Worm (Caenorhabditis elegans): ENCODE data around the gene srbc-67.
"Not testable (repeated sequence)": the region's sequence is repeated elsewhere in the genome, so short reads cannot be mapped to it uniquely, and the experiment has no call there.

Gene srbc-67

ce11 chrV:3578813-3579212, 37.8 kb upstream of the srbc-67 start, which contains the start of gene pygl-1 (continued):
- no peak for TF ChIP-seq lim-7 (GFP tag; IDR thresholded peaks at IDR 0.05)
- no peak for TF ChIP-seq egl-27 (tag; optimal IDR thresholded peaks at IDR 0.05)
- TF ChIP-seq madf-9 (GFP tag; conservative IDR thresholded peaks at IDR 0.05) = 0 out of 2 replicates have a peak, but pooled peaks have one; percentile 10
- TF ChIP-seq daf-16 (GFP tag; optimal IDR thresholded peaks at IDR 0.05) = no peak
- TF ChIP-seq daf-16 (tag; optimal IDR thresholded peaks at IDR 0.05) = peak; percentile 28

DNA sequence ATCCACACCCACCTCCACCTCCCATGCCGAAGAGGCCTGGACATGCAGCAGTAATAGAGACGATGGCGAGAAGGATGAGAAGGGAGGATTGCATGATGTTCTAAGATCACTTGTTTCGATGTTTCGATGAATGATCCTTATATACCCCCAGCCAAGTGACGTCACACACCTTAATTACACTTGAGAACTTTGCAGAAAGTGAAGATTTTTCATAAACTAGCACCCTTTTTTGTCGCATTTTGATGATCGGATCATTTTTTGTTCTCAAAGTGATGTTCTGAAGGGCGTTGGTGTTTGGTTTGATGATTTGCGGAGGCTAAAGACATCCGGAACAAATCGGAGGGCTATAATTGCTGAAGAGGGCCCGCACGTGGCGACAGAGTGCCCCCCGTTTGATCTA, 34.7 kb upstream of the srbc-67 start, which contains the start of gene grl-27:
grl-27 (minus strand) TSS at position 101 of the 400 bp plus-strand sequence.
- no peak for TF ChIP-seq pha-4 (GFP tag; IDR thresholded peaks at IDR 0.05)
- TF ChIP-seq pha-4 (tag; optimal IDR thresholded peaks at IDR 0.05) = no peak
- no peak for TF ChIP-seq nhr-10 (tag; optimal IDR thresholded peaks at IDR 0.05)
- no peak for TF ChIP-seq hmg-1.1 (GFP tag; IDR thresholded peaks at IDR 0.05)
- TF ChIP-seq nhr-42 (GFP tag; IDR thresholded peaks at IDR 0.05) = no peak
- TF ChIP-seq ceh-28 (tag; optimal IDR thresholded peaks at IDR 0.05) = no peak
- no peak for TF ChIP-seq aly-2 (tag; optimal IDR thresholded peaks at IDR 0.05)
- TF ChIP-seq gei-8 (GFP tag; optimal IDR thresholded peaks at IDR 0.05) = no peak
- no peak for TF ChIP-seq mxl-3 (GFP tag; optimal IDR thresholded peaks at IDR 0.05)

- TF ChIP-seq nhr-48 (tag; optimal IDR thresholded peaks at IDR 0.05); F49E8.2 (tag; optimal IDR thresholded peaks at IDR 0.05; ENCODE audit: borderline replicate concordance); zag-1 (tag; optimal IDR thresholded peaks at IDR 0.05): not testable (repeated sequence)
These were observed 31.4 kb upstream of the srbc-67 start, which contains the start of gene F40C5.1 for ce11 chrV:3572408-3572807. F40C5.1 (plus strand) TSS chrV:3572708.

DNA sequence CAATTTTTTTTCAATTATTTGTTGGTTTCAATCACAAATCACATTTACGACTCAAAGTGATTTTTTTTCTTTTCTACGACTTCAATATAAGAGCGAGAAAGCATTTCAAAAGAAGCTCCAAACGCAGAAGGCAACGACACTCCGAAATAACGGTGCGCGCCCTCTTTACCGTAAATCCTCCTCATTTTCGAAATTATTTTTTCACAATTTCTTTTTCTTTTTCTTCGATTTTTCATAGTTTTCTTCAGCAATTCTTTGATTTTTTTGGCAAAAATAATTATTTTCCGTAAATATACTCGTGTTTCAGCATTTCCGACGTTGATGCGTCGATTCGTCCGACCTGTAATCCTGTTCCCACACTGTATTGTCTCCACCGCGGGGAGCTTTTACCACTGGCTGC, 29.7 kb upstream of the srbc-67 start, which contains the start of gene F40C5.2:
F40C5.2 (plus strand) TSS at position 301 of the 400 bp plus-strand sequence.
- not testable (repeated sequence) for TF ChIP-seq rbr-2, unc-39, nhr-10 (tag; optimal IDR thresholded peaks at IDR 0.05)

DNA sequence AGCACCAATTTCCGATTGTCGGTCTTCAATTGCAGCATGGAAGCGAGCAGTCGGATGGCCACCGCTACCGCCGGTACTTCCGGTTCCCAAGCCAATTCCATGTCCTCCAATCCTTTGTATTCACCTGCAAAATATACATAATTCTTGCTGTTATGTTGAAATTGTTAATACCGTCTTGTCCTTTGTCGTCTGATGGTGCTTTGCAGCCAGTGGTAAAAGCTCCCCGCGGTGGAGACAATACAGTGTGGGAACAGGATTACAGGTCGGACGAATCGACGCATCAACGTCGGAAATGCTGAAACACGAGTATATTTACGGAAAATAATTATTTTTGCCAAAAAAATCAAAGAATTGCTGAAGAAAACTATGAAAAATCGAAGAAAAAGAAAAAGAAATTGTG, 23.3 kb upstream of the srbc-67 start, which contains the start of gene T24A6.17:
T24A6.17 (minus strand) TSS at position 101 of the 400 bp plus-strand sequence.
- TF ChIP-seq ZK546.5 (tag; optimal IDR thresholded peaks at IDR 0.05); nhr-77 (tag; optimal IDR thresholded peaks at IDR 0.05); nhr-41 (GFP tag; IDR thresholded peaks at IDR 0.05): not testable (repeated sequence)

- TF ChIP-seq spr-1 (tag; optimal IDR thresholded peaks at IDR 0.05); Y75B8A.6 (GFP tag; IDR thresholded peaks at IDR 0.05); mdl-1 (tag; optimal IDR thresholded peaks at IDR 0.05): not testable (repeated sequence)
These were observed 21.8 kb upstream of the srbc-67 start, which contains the start of gene T24A6.16 for ce11 chrV:3562824-3563223. T24A6.16 (minus strand) TSS chrV:3562924.

DNA sequence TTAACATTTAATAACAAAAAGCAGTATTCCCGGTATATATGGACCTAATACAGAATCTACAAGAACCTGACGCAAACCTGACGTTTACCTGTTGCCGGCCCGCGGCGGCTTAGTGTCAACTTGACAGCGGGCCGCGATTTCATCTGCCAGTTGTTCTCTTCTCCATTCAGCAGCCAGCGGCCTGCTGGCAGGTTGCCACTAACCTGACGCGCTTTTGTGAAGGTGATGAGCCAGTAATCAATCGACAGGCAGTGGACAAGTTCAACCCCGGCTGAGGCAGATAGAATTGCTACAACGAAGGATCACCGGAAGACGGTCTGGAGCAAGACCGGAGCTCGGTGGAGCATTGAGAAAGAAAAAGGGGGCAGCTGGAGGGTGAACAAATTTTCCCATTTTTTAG, 18.7 kb upstream of the srbc-67 start:
- peak; percentile 58; the same call in 1 of the 2 replicates for TF ChIP-seq set-16 (GFP tag; IDR thresholded peaks at IDR 0.05)

DNA sequence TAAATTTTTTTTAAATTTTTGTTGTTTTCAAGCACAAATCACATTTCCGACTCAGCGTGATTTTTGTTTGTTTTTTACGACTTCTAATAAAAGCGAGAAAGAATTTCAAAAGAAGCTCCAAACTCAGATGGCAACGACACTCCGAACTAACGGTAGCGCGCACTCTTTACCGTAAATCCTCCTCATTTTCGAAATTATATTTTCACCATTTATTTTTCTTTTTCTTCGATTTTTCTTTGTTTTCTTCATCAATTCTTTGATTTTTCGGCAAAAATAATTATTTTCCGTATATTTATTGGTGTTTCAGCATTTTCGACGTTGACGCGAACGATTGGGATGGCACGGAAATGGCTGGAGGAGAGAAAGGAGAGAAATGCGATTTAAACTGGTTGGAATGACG, 17.7 kb upstream of the srbc-67 start, which contains the start of gene T24A6.1:
T24A6.1 (plus strand) TSS at position 301 of the 400 bp plus-strand sequence.
- not testable (repeated sequence) for TF ChIP-seq duxl-1 (tag; optimal IDR thresholded peaks at IDR 0.05; ENCODE audit: poor library complexity); F49E8.2 (tag; optimal IDR thresholded peaks at IDR 0.05; ENCODE audit: borderline replicate concordance); nhr-48 (tag; optimal IDR thresholded peaks at IDR 0.05)
